Worm (Caenorhabditis elegans): ENCODE results near the gene B0554.2.
A peak's percentile ranks its signal among the peaks of the same experiment; 100 is the strongest.

B0554.2 gene

ce11 chrV:446988-447387, 13.0 kb downstream of the B0554.2 start:
- no peak for TF ChIP-seq C16A3.4 (tag; optimal IDR thresholded peaks at IDR 0.05)
- peak; percentile 8 for TF ChIP-seq nhr-85 (tag)
- no peak for TF ChIP-seq unc-62 (GFP tag; optimal IDR thresholded peaks at IDR 0.05)

ce11 chrV:449130-449529, 15.1 kb downstream of the B0554.2 start, which contains the start of gene srh-35:
Gene srh-35 (minus strand): TSS chrV:449230.
- TF ChIP-seq tlp-1 (tag; optimal IDR thresholded peaks at IDR 0.05), result no peak
- peak; percentile 10 for TF ChIP-seq nhr-85 (tag)
- no peak for TF ChIP-seq sup-37 (GFP tag; optimal IDR thresholded peaks at IDR 0.05)
- TF ChIP-seq lsy-2 (tag; optimal IDR thresholded peaks at IDR 0.05), result no peak
- no peak for TF ChIP-seq nhr-76 (tag; optimal IDR thresholded peaks at IDR 0.05)
- TF ChIP-seq nhr-237 (tag; optimal IDR thresholded peaks at IDR 0.05), result no peak
- TF ChIP-seq ces-1 (GFP tag; optimal IDR thresholded peaks at IDR 0.05), result no peak

ce11 chrV:449685-450084, 15.7 kb downstream of the B0554.2 start, which contains the start of gene M02H5.8:
Gene M02H5.8 (plus strand): TSS chrV:449981.
- TF ChIP-seq efl-1 (optimal IDR thresholded peaks at IDR 0.05) (no peak), efl-1 (GFP tag; optimal IDR thresholded peaks at IDR 0.05 in 1 of 2) (peak in 1 of 2 experiments; percentile 31), tlp-1 (tag; optimal IDR thresholded peaks at IDR 0.05) (no peak), mep-1 (tag; optimal IDR thresholded peaks at IDR 0.05) (no peak), elt-3 (tag; optimal IDR thresholded peaks at IDR 0.05) (no peak), ceh-82 (tag; optimal IDR thresholded peaks at IDR 0.05) (no peak)

- TF ChIP-seq zag-1 (tag; optimal IDR thresholded peaks at IDR 0.05), result no peak
- TF ChIP-seq efl-1 (optimal IDR thresholded peaks at IDR 0.05), result no peak
- peak in 1 of 2 experiments; percentile 90 for TF ChIP-seq efl-1 (GFP tag; optimal IDR thresholded peaks at IDR 0.05 in 1 of 2)
These were observed 16.9 kb downstream of the B0554.2 start, which contains the start of gene nhr-123 for ce11 chrV:450757-451501. Gene nhr-123 (plus strand): TSS chrV:451451.

- no peak for TF ChIP-seq dpl-1 (GFP tag; optimal IDR thresholded peaks at IDR 0.05)
- no peak for TF ChIP-seq ama-1 (optimal IDR thresholded peaks at IDR 0.05)
- no peak for TF ChIP-seq C04F5.9 (tag; optimal IDR thresholded peaks at IDR 0.05)
- no peak for TF ChIP-seq zag-1 (tag; optimal IDR thresholded peaks at IDR 0.05)
- TF ChIP-seq fkh-4 (tag; optimal IDR thresholded peaks at IDR 0.05; ENCODE audit: borderline replicate concordance), result no peak
- TF ChIP-seq ceh-90 (tag; optimal IDR thresholded peaks at IDR 0.05), result no peak
- TF ChIP-seq Y116A8C.19 (tag; optimal IDR thresholded peaks at IDR 0.05; ENCODE audit: borderline replicate concordance), result no peak
- no peak for TF ChIP-seq ztf-11 (tag; optimal IDR thresholded peaks at IDR 0.05)
- no peak for TF ChIP-seq tbx-2 (tag; optimal IDR thresholded peaks at IDR 0.05)
- TF ChIP-seq C34B4.2 (tag; optimal IDR thresholded peaks at IDR 0.05), result no peak
- no peak for TF ChIP-seq lir-3 (tag; optimal IDR thresholded peaks at IDR 0.05; ENCODE audit: poor library complexity)
- TF ChIP-seq rnt-1 (tag; optimal IDR thresholded peaks at IDR 0.05), result no peak
- TF ChIP-seq nhr-77 (tag; optimal IDR thresholded peaks at IDR 0.05), result no peak
- TF ChIP-seq sptf-1 (tag; optimal IDR thresholded peaks at IDR 0.05), result no peak
These were observed 19.6 kb downstream of the B0554.2 start, which contains the start of gene nhr-98 for ce11 chrV:453569-453968. Gene nhr-98 (plus strand): TSS chrV:453869.

- no peak for TF ChIP-seq unc-86 (tag; optimal IDR thresholded peaks at IDR 0.05)
- no peak for TF ChIP-seq snu-23 (GFP tag; optimal IDR thresholded peaks at IDR 0.05)
These were observed 23.8 kb downstream of the B0554.2 start for ce11 chrV:457839-458238.

ce11 chrV:459464-459863, 25.5 kb downstream of the B0554.2 start, which contains the start of gene nhr-203:
Gene nhr-203 (plus strand): TSS chrV:459795.
- TF ChIP-seq lin-39 (tag; optimal IDR thresholded peaks at IDR 0.05) (no peak), nhr-20 (tag; optimal IDR thresholded peaks at IDR 0.05) (peak; percentile 48), ztf-11 (tag; optimal IDR thresholded peaks at IDR 0.05) (no peak), nhr-90 (tag; optimal IDR thresholded peaks at IDR 0.05; ENCODE audit: poor library complexity) (peak; percentile 4), nhr-71 (tag; optimal IDR thresholded peaks at IDR 0.05) (peak; percentile 43), snpc-4 (tag; optimal IDR thresholded peaks at IDR 0.05) (no peak), irx-1 (tag; optimal IDR thresholded peaks at IDR 0.05) (no peak), ztf-4 (tag; optimal IDR thresholded peaks at IDR 0.05) (no peak), zag-1 (tag; optimal IDR thresholded peaks at IDR 0.05) (no peak), fkh-10 (GFP tag; optimal IDR thresholded peaks at IDR 0.05) (no peak), mab-9 (GFP tag; IDR thresholded peaks at IDR 0.05) (no peak), tbx-2 (tag; optimal IDR thresholded peaks at IDR 0.05) (no peak), mef-2 (tag; optimal IDR thresholded peaks at IDR 0.05) (no peak), nhr-77 (tag; optimal IDR thresholded peaks at IDR 0.05) (no peak), skn-1 (tag; optimal IDR thresholded peaks at IDR 0.05) (no peak), elt-2 (tag; optimal IDR thresholded peaks at IDR 0.05) (peak; percentile 83)
